Fruit fly (Drosophila melanogaster): ENCODE results near the gene Nf-YC.

Gene Nf-YC

DNA sequence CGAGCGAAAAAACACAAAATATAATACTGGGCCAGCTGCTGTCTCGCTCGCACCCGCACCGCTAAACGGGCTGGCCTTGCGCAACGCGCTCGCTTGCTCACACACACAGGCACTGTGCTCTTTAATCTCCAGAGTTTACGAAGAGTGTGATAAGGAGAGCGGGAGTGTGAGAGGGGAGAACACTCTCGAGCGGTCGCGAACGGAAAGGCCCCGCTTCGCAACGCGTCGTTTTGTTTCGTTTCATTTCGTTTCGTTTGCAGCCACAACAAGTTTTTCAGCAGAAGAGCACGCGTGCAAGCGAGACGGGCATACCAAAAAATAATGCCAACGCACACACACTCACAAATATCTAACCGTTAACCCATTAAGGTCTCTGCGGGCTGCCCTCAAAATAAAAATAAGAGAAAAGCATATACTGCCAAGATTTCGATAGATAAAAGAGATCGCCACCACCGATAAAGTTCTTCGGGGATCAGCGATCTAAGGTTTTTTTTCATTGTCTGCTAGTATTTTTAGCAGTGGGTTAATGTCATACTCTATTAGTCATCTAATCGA, 40.9 kb upstream of the Nf-YC start:
- no peak for TF ChIP-seq Dll (optimal IDR thresholded peaks at IDR 0.05)
- TF ChIP-seq EcR (GFP tag; optimal IDR thresholded peaks at IDR 0.05) = no peak
- no peak for TF ChIP-seq psq (optimal IDR thresholded peaks at IDR 0.05)
- no peak for TF ChIP-seq usp (GFP tag; optimal IDR thresholded peaks at IDR 0.05)

DNA sequence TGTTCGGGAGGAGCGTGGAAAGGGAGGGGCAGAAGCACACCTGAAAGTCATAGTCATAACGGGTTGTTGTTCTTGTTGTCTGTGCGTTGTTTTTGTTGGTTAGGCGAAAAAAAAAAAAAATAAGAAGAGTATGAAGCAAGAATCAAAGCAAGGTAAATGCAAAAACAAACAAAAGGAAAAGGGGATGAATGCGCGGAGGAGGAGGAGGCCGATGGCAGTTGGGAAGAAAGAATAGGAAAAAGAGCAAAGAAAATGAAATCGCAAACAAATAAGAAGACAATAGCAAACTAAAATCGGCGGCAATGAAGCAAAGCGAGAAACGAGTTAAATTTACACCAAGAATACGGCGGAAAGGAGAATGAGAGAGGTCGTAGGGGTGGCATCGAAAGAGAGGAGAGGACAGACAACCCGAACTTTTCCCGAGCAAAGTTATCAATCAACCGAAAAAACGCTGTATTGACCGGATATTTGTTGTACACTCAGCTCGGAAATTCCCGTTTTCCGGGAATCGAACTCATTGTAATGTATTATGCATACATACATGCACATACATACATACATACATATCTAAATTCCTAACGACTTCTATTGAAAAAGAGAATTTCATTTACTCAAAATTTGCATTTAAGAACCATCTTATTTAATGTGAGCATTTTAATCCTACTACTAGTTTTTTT, 39.8 kb upstream of the Nf-YC start:
- no peak for TF ChIP-seq CG8478 (optimal IDR thresholded peaks at IDR 0.05)
- no peak for TF ChIP-seq Dll (optimal IDR thresholded peaks at IDR 0.05)
- no peak for TF ChIP-seq EcR (GFP tag; optimal IDR thresholded peaks at IDR 0.05)
- no peak for TF ChIP-seq usp (GFP tag; optimal IDR thresholded peaks at IDR 0.05)
- TF ChIP-seq psq (optimal IDR thresholded peaks at IDR 0.05) = no peak
- no peak for TF ChIP-seq pan (optimal IDR thresholded peaks at IDR 0.05)

DNA sequence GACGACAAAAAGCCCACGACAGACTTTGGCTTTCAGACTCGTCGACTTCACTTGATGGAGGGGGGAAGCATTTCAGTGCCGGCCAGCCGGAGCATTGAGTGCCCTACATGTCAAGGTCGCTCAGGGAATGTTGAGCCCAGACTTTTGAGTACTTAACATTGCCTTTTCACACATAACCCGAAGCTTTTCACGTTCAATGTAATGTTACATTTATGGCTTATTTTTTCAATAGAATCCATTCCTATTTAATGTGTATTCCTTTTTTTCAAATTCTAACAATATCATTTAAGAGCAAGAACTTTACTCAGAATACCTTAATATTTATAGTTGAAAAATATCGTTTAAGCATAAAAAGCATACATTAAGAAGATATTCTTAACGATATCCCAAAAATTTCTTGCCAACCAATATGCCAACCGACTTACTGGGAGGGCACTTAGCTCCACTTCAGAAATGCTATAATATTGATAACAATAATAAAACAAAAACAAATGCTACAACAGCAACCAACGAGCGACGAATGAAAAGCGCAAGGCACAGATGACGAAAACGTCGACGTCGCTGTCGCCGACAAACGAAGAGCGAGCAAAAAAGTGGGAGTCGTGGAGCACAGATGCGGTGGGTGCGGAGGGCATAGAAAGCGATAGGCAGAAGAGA, 39.2 kb upstream of the Nf-YC start:
- no peak for TF ChIP-seq usp (GFP tag; optimal IDR thresholded peaks at IDR 0.05)
- TF ChIP-seq Dll (optimal IDR thresholded peaks at IDR 0.05) = no peak
- no peak for TF ChIP-seq psq (optimal IDR thresholded peaks at IDR 0.05)
- TF ChIP-seq EcR (GFP tag; optimal IDR thresholded peaks at IDR 0.05) = no peak
- TF ChIP-seq CG8478 (optimal IDR thresholded peaks at IDR 0.05) = no peak
- TF ChIP-seq pan (optimal IDR thresholded peaks at IDR 0.05) = no peak

dm6 chrX:6859245-6859644, 38.5 kb upstream of the Nf-YC start:
- TF ChIP-seq CG8478 (optimal IDR thresholded peaks at IDR 0.05) (no peak), psq (optimal IDR thresholded peaks at IDR 0.05) (no peak), Dll (optimal IDR thresholded peaks at IDR 0.05) (no peak), usp (GFP tag; optimal IDR thresholded peaks at IDR 0.05) (no peak), EcR (GFP tag; optimal IDR thresholded peaks at IDR 0.05) (no peak), pan (optimal IDR thresholded peaks at IDR 0.05) (no peak)

- no peak for TF ChIP-seq usp (GFP tag; optimal IDR thresholded peaks at IDR 0.05)
- no peak for TF ChIP-seq CG8478 (optimal IDR thresholded peaks at IDR 0.05)
- no peak for TF ChIP-seq pan (optimal IDR thresholded peaks at IDR 0.05)
- TF ChIP-seq Dll (optimal IDR thresholded peaks at IDR 0.05) = no peak
- TF ChIP-seq psq (optimal IDR thresholded peaks at IDR 0.05) = no peak
- TF ChIP-seq EcR (GFP tag; optimal IDR thresholded peaks at IDR 0.05) = no peak
Measured at dm6 chrX:6857693-6858092, 37.0 kb upstream of the Nf-YC start.

dm6 chrX:6857269-6857668, 36.5 kb upstream of the Nf-YC start:
- TF ChIP-seq Dll (optimal IDR thresholded peaks at IDR 0.05) = no peak
- TF ChIP-seq CG8478 (optimal IDR thresholded peaks at IDR 0.05) = no peak
- no peak for TF ChIP-seq pan (optimal IDR thresholded peaks at IDR 0.05)
- TF ChIP-seq psq (optimal IDR thresholded peaks at IDR 0.05) = no peak

DNA sequence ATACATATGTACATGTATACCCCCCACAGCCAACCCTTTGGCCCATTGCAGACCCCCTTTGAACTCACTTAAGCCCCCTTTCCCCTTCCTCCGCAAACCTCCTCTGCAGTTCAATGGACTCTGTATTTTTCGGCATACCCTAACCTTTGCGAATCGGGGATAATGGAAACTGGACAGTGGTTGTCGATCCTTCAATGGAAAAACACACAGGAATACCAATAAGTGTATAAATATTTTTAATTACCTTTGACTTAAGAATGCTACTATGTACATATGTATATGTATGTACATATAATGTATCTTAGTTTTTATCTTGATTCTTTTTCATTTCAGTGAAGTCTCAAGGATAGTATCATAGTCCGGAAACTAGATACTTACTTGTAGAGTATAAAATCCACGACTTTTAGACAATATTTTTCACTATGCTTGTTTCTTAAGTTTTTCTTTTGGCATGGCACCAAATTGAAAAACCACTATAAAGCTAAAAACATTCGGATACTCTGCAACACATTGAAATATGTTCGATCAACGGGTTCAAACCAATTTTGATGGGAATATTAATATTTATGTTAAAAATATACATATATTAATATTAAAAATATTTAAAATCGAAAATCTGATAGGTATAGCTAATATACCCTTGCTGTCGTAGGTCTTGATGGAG, 35.7 kb upstream of the Nf-YC start:
- TF ChIP-seq pan (optimal IDR thresholded peaks at IDR 0.05) = no peak
- TF ChIP-seq usp (GFP tag; optimal IDR thresholded peaks at IDR 0.05) = no peak
- no peak for TF ChIP-seq Dll (optimal IDR thresholded peaks at IDR 0.05)
- TF ChIP-seq psq (optimal IDR thresholded peaks at IDR 0.05) = no peak
- peak; percentile 51 to 84 for TF ChIP-seq EcR (GFP tag; optimal IDR thresholded peaks at IDR 0.05)
- no peak for TF ChIP-seq CG8478 (optimal IDR thresholded peaks at IDR 0.05)

DNA sequence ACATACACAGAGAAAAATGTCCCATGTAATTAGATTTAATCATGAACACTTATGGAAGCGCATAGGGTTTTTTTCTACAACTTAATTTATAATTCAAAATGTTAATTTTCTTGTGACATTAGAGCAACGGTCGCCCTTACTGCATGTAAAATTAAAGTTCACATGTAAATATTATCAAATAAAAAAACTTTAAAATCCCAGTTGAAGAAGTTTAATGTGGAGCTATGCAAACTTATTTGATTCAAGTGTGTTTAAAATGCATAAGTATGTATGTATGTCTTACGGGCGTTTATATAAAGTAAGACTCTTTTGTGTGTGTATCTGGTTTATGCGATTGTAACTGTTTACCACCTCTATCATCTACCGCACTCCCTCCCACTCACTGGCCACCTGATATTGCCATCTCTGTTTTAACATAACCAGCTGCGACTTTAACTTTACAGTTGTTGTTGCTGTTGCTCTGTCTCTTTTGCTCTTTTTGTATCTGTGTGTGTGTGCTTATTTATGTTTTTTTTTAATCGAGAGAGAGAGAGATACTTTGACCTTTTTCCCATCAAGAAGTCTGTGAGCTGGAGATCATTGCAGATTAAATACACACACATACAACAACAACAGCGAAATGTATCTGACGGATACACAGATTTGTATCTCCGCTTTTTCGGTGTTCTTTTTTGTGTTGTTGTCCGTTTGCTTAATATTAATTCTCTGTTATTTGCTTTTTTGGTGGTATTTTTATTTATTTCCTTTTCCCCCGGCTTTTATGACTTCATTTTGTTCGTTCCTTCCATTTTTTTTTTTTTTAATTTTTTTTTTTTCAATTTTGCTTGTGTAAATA, 34.9 kb upstream of the Nf-YC start:
- no peak for TF ChIP-seq pan (optimal IDR thresholded peaks at IDR 0.05)
- no peak for TF ChIP-seq EcR (GFP tag; optimal IDR thresholded peaks at IDR 0.05)
- no peak for TF ChIP-seq CG8478 (optimal IDR thresholded peaks at IDR 0.05)
- no peak for TF ChIP-seq Dll (optimal IDR thresholded peaks at IDR 0.05)
- no peak for TF ChIP-seq usp (GFP tag; optimal IDR thresholded peaks at IDR 0.05)
- TF ChIP-seq psq (optimal IDR thresholded peaks at IDR 0.05) = no peak

DNA sequence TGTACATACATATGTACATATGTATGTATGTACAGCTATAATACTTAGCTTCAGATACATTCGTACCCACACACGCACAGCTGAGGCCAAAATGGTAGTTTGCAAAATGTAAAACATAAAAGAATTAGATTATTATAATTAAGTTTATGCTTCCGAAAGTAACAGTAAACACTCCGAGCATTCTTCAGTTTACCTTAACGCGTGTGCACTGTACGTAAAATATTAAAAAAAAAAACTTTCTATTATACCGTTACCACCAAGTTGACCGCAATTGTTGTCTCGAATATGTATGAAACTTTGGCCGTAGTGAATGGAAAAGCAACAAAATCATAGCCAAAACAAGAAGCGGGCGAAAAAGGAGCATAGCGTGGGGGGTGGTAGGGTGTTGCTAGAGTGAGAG, 33.8 kb upstream of the Nf-YC start:
- TF ChIP-seq pan (optimal IDR thresholded peaks at IDR 0.05) (no peak), CG8478 (optimal IDR thresholded peaks at IDR 0.05) (no peak), psq (optimal IDR thresholded peaks at IDR 0.05) (no peak), EcR (GFP tag; optimal IDR thresholded peaks at IDR 0.05) (no peak), usp (GFP tag; optimal IDR thresholded peaks at IDR 0.05) (no peak), Dll (optimal IDR thresholded peaks at IDR 0.05) (no peak)

dm6 chrX:6853384-6853783, 32.7 kb upstream of the Nf-YC start:
- TF ChIP-seq Dll (optimal IDR thresholded peaks at IDR 0.05) (no peak), usp (GFP tag; optimal IDR thresholded peaks at IDR 0.05) (no peak), CG8478 (optimal IDR thresholded peaks at IDR 0.05) (no peak), pan (optimal IDR thresholded peaks at IDR 0.05) (no peak), EcR (GFP tag; optimal IDR thresholded peaks at IDR 0.05) (no peak), psq (optimal IDR thresholded peaks at IDR 0.05) (no peak)

DNA sequence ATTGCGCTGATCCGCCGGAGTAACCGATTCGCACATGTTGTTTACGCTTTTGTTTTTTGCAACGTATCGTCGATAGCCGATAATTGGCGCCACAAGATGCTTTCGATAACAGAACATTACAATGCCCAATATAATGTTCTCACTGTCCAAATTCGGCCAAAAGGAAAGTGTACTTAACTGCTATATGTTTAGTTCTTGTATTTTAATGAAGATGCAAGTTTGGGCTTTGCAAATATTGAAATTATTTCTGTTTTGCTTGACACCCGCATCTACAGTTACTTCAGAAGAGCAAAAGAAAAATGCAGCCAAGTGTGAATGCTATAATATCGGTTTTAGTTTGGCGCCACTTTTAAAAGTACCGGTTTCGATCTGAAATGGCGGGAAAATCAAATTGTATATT, 31.9 kb upstream of the Nf-YC start:
- TF ChIP-seq psq (optimal IDR thresholded peaks at IDR 0.05) = no peak
- no peak for TF ChIP-seq CG8478 (optimal IDR thresholded peaks at IDR 0.05)
- no peak for TF ChIP-seq pan (optimal IDR thresholded peaks at IDR 0.05)
- TF ChIP-seq EcR (GFP tag; optimal IDR thresholded peaks at IDR 0.05) = no peak
